1 fruit fly cellular context compared by ENCODE assay signal in genomic region chr2L:1579254-1579653, dm6.
TF ChIP-seq lines count a peak whose summit lies in the region.

No protein-coding gene starts in this region.

TF ChIP-seq in whole organism, embryonic, 481 proteins besides CTCF, POLR2A, EP300 and RAD21 (continued from another document and continues in another):
- TF ChIP-seq usp (GFP tag; optimal IDR thresholded peaks at IDR 0.05; lab: Kevin White, UChicago) (no peak), pzg (GFP tag; optimal IDR thresholded peaks at IDR 0.05; lab: Kevin White, UChicago) (no peak), CG2889 (GFP tag; IDR thresholded peaks at IDR 0.05; lab: Robert Waterston, UW) (0 out of 3 replicates have a peak, but pooled peaks have one; percentile 43), CG1024 (GFP tag; IDR thresholded peaks at IDR 0.05; lab: Robert Waterston, UW) (peak; percentile 67), wdn (GFP tag; IDR thresholded peaks at IDR 0.05; lab: Robert Waterston, UW) (peak; percentile 72), CG7963 (GFP tag; IDR thresholded peaks at IDR 0.05; lab: Robert Waterston, UW; ENCODE audit: partially characterized antibody) (no peak), D (optimal IDR thresholded peaks at IDR 0.05; lab: Kevin White, UChicago) (no peak), D (GFP tag; optimal IDR thresholded peaks at IDR 0.05; lab: Kevin White, UChicago) (peak; percentile 37), ERR (GFP tag; optimal IDR thresholded peaks at IDR 0.05; lab: Kevin White, UChicago) (peak; percentile 56), Drgx (GFP tag; IDR thresholded peaks at IDR 0.05; lab: Robert Waterston, UW) (no peak), Dref (GFP tag; IDR thresholded peaks at IDR 0.05; lab: Robert Waterston, UW) (no peak), CG6765 (GFP tag; optimal IDR thresholded peaks at IDR 0.05; lab: Kevin White, UChicago) (peak; percentile 33), tll (GFP tag; optimal IDR thresholded peaks at IDR 0.05; lab: Kevin White, UChicago) (no peak), CG10543 (GFP tag; optimal IDR thresholded peaks at IDR 0.05; lab: Kevin White, UChicago) (peak; percentile 30), sd (tag; optimal IDR thresholded peaks at IDR 0.05; lab: Kevin White, UChicago) (no peak), CG11456 (GFP tag; IDR thresholded peaks at IDR 0.05; lab: Robert Waterston, UW) (peak; percentile 77), CG15269 (tag; optimal IDR thresholded peaks at IDR 0.05; lab: Kevin White, UChicago) (peak; percentile 87), CG2202 (tag; optimal IDR thresholded peaks at IDR 0.05; lab: Kevin White, UChicago) (no peak), exex (tag; optimal IDR thresholded peaks at IDR 0.05; lab: Kevin White, UChicago) (peak; percentile 34), lov (optimal IDR thresholded peaks at IDR 0.05; lab: Kevin White, UChicago) (no peak), lov (GFP tag; IDR thresholded peaks at IDR 0.05; lab: Robert Waterston, UW) (no peak), Pdp1 (GFP tag; optimal IDR thresholded peaks at IDR 0.05; lab: Kevin White, UChicago) (peak; percentile 67 to 70), CG14667 (GFP tag; IDR thresholded peaks at IDR 0.05; lab: Robert Waterston, UW) (peak; percentile 57), ttk (GFP tag; IDR thresholded peaks at IDR 0.05; lab: Robert Waterston, UW) (peak; percentile 48), sna (GFP tag; IDR thresholded peaks at IDR 0.05; lab: Robert Waterston, UW; ENCODE audit: partially characterized antibody) (no peak), CG10321 (GFP tag; IDR thresholded peaks at IDR 0.05; lab: Robert Waterston, UW) (0 out of 2 replicates have a peak, but pooled peaks have one; percentile 15), lab (GFP tag; optimal IDR thresholded peaks at IDR 0.05; lab: Kevin White, UChicago) (peak; percentile 86), BtbVII (GFP tag; optimal IDR thresholded peaks at IDR 0.05; lab: Kevin White, UChicago) (peak; percentile 68), Dll (GFP tag; IDR thresholded peaks at IDR 0.05; lab: Robert Waterston, UW; ENCODE audit: partially characterized antibody) (no peak), CG5953 (GFP tag; IDR thresholded peaks at IDR 0.05; lab: Robert Waterston, UW) (no peak), CG15696 (tag; optimal IDR thresholded peaks at IDR 0.05; lab: Kevin White, UChicago) (peak; percentile 7), CG6272 (GFP tag; IDR thresholded peaks at IDR 0.05; lab: Robert Waterston, UW) (peak; percentile 41; the same call in 1 of the 2 replicates), CG2678 (tag; optimal IDR thresholded peaks at IDR 0.05; lab: Kevin White, UChicago) (peak; percentile 86), Hr3 (GFP tag; optimal IDR thresholded peaks at IDR 0.05; lab: Kevin White, UChicago) (peak; percentile 44), CG15011 (GFP tag; optimal IDR thresholded peaks at IDR 0.05; lab: Kevin White, UChicago) (peak; percentile 52), CG17359 (tag; optimal IDR thresholded peaks at IDR 0.05; lab: Kevin White, UChicago) (peak; percentile 80), CG1647 (GFP tag; optimal IDR thresholded peaks at IDR 0.05; lab: Kevin White, UChicago) (peak; percentile 18), CG4617 (GFP tag; optimal IDR thresholded peaks at IDR 0.05; lab: Kevin White, UChicago; ENCODE audit: borderline replicate concordance) (no peak), Ada2b (GFP tag; IDR thresholded peaks at IDR 0.05; lab: Robert Waterston, UW) (peak; percentile 83), Ravus (GFP tag; IDR thresholded peaks at IDR 0.05; lab: Robert Waterston, UW) (peak; percentile 11), hb (GFP tag; IDR thresholded peaks at IDR 0.05; lab: Robert Waterston, UW; ENCODE audit: partially characterized antibody) (no peak), CG11398 (GFP tag; optimal IDR thresholded peaks at IDR 0.05; lab: Kevin White, UChicago) (no peak), al (GFP tag; IDR thresholded peaks at IDR 0.05; lab: Robert Waterston, UW) (peak; percentile 79), ac (GFP tag; optimal IDR thresholded peaks at IDR 0.05; lab: Kevin White, UChicago) (no peak), mld (GFP tag; IDR thresholded peaks at IDR 0.05; lab: Robert Waterston, UW; ENCODE audit: partially characterized antibody) (no peak), chif (GFP tag; optimal IDR thresholded peaks at IDR 0.05; lab: Kevin White, UChicago) (peak in 1 of 2 experiments; percentile 45), Nf-YC (tag; optimal IDR thresholded peaks at IDR 0.05; lab: Kevin White, UChicago) (no peak), vnd (GFP tag; IDR thresholded peaks at IDR 0.05; lab: Robert Waterston, UW; ENCODE audit: partially characterized antibody) (no peak), fd64A (GFP tag; optimal IDR thresholded peaks at IDR 0.05; lab: Kevin White, UChicago) (peak; percentile 4), Ptx1 (GFP tag; IDR thresholded peaks at IDR 0.05; lab: Robert Waterston, UW) (peak; percentile 78), CG16779 (GFP tag; IDR thresholded peaks at IDR 0.05; lab: Robert Waterston, UW) (peak; percentile 79), Bgb (GFP tag; IDR thresholded peaks at IDR 0.05; lab: Robert Waterston, UW; ENCODE audit: partially characterized antibody) (no peak), sug (tag; optimal IDR thresholded peaks at IDR 0.05; lab: Kevin White, UChicago) (peak; percentile 33), grn (GFP tag; optimal IDR thresholded peaks at IDR 0.05; lab: Kevin White, UChicago) (no peak), Hr78 (GFP tag; optimal IDR thresholded peaks at IDR 0.05; lab: Kevin White, UChicago) (no peak), CG11247 (GFP tag; IDR thresholded peaks at IDR 0.05; lab: Robert Waterston, UW) (peak; percentile 65), CG12299 (tag; optimal IDR thresholded peaks at IDR 0.05; lab: Kevin White, UChicago) (peak; percentile 58), CG18619 (GFP tag; optimal IDR thresholded peaks at IDR 0.05; lab: Kevin White, UChicago) (peak; percentile 58), CG13894 (tag; optimal IDR thresholded peaks at IDR 0.05; lab: Kevin White, UChicago) (peak; percentile 60), B-H2 (GFP tag; optimal IDR thresholded peaks at IDR 0.05; lab: Kevin White, UChicago) (no peak), CoRest (tag; optimal IDR thresholded peaks at IDR 0.05; lab: Kevin White, UChicago) (peak; percentile 75), abd-A (tag; optimal IDR thresholded peaks at IDR 0.05; lab: Kevin White, UChicago) (no peak), CG10209 (GFP tag; optimal IDR thresholded peaks at IDR 0.05; lab: Kevin White, UChicago) (peak; percentile 41), Bdp1 (GFP tag; optimal IDR thresholded peaks at IDR 0.05; lab: Kevin White, UChicago) (no peak), phol (tag; optimal IDR thresholded peaks at IDR 0.05; lab: Kevin White, UChicago) (no peak), jumu (GFP tag; optimal IDR thresholded peaks at IDR 0.05; lab: Kevin White, UChicago) (peak; percentile 61), chn (GFP tag; optimal IDR thresholded peaks at IDR 0.05; lab: Kevin White, UChicago) (peak; percentile 4), Myb (GFP tag; optimal IDR thresholded peaks at IDR 0.05; lab: Kevin White, UChicago) (peak; percentile 35), seq (GFP tag; IDR thresholded peaks at IDR 0.05; lab: Robert Waterston, UW) (peak; percentile 72), croc (GFP tag; conservative IDR thresholded peaks at IDR 0.05; lab: Robert Waterston, UW) (no peak; the same call in 2 of the 3 replicates), bigmax (GFP tag; optimal IDR thresholded peaks at IDR 0.05; lab: Kevin White, UChicago) (no peak), CG32772 (GFP tag; IDR thresholded peaks at IDR 0.05; lab: Robert Waterston, UW) (peak; percentile 51; the same call in 1 of the 2 replicates), CG7271 (tag; optimal IDR thresholded peaks at IDR 0.05; lab: Kevin White, UChicago) (no peak), corto (GFP tag; optimal IDR thresholded peaks at IDR 0.05; lab: Kevin White, UChicago) (no peak), CG7372 (GFP tag; IDR thresholded peaks at IDR 0.05; lab: Robert Waterston, UW) (peak; percentile 76), CG9797 (GFP tag; optimal IDR thresholded peaks at IDR 0.05; lab: Kevin White, UChicago) (no peak), br (optimal IDR thresholded peaks at IDR 0.05; lab: Kevin White, UChicago) (no peak), CG17612 (GFP tag; IDR thresholded peaks at IDR 0.05; lab: Robert Waterston, UW) (peak; percentile 60; the same call in 1 of the 2 replicates), nerfin-1 (tag; optimal IDR thresholded peaks at IDR 0.05; lab: Kevin White, UChicago) (no peak), CG30403 (GFP tag; optimal IDR thresholded peaks at IDR 0.05; lab: Kevin White, UChicago) (peak; percentile 73), Ets97D (GFP tag; optimal IDR thresholded peaks at IDR 0.05; lab: Kevin White, UChicago) (peak; percentile 40), trh (GFP tag; optimal IDR thresholded peaks at IDR 0.05; lab: Kevin White, UChicago) (no peak), CG14710 (tag; optimal IDR thresholded peaks at IDR 0.05; lab: Kevin White, UChicago) (no peak), gcm (GFP tag; optimal IDR thresholded peaks at IDR 0.05; lab: Kevin White, UChicago) (peak; percentile 19), BEAF-32 (GFP tag; optimal IDR thresholded peaks at IDR 0.05; lab: Kevin White, UChicago) (no peak), zfh1 (GFP tag; IDR thresholded peaks at IDR 0.05; lab: Robert Waterston, UW) (peak; percentile 54; the same call in 1 of the 3 replicates), CG8290 (GFP tag; optimal IDR thresholded peaks at IDR 0.05; lab: Kevin White, UChicago) (peak; percentile 2), CG8290 (tag; optimal IDR thresholded peaks at IDR 0.05; lab: Kevin White, UChicago) (peak in 1 of 2 experiments; percentile 95), CG13624 (GFP tag; optimal IDR thresholded peaks at IDR 0.05; lab: Kevin White, UChicago) (peak; percentile 86), CG32767 (GFP tag; IDR thresholded peaks at IDR 0.05; lab: Robert Waterston, UW) (no peak), chinmo (GFP tag; IDR thresholded peaks at IDR 0.05; lab: Robert Waterston, UW; ENCODE audit: partially characterized antibody) (no peak), CG32532 (GFP tag; IDR thresholded peaks at IDR 0.05; lab: Robert Waterston, UW) (peak; percentile 92), CG14050 (GFP tag; IDR thresholded peaks at IDR 0.05; lab: Robert Waterston, UW) (peak; percentile 65), dimm (GFP tag; IDR thresholded peaks at IDR 0.05; lab: Robert Waterston, UW) (no peak), CG7928 (GFP tag; optimal IDR thresholded peaks at IDR 0.05; lab: Kevin White, UChicago) (peak; percentile 46), CG17186 (GFP tag; optimal IDR thresholded peaks at IDR 0.05; lab: Kevin White, UChicago) (no peak), bsh (GFP tag; optimal IDR thresholded peaks at IDR 0.05; lab: Kevin White, UChicago) (peak in 1 of 2 experiments; percentile 55), Blimp-1 (GFP tag; optimal IDR thresholded peaks at IDR 0.05; lab: Kevin White, UChicago) (peak; percentile 41), z (GFP tag; IDR thresholded peaks at IDR 0.05; lab: Robert Waterston, UW) (no peak), Ets65A (GFP tag; lab: Kevin White, UChicago) (peak; percentile 87), CG16863 (GFP tag; optimal IDR thresholded peaks at IDR 0.05; lab: Kevin White, UChicago) (peak; percentile 11), CG13424 (tag; optimal IDR thresholded peaks at IDR 0.05; lab: Kevin White, UChicago) (peak; percentile 68), emc (GFP tag; optimal IDR thresholded peaks at IDR 0.05; lab: Kevin White, UChicago) (peak; percentile 16), CG3065 (GFP tag; optimal IDR thresholded peaks at IDR 0.05; lab: Kevin White, UChicago) (no peak), CG30020 (tag; optimal IDR thresholded peaks at IDR 0.05; lab: Kevin White, UChicago) (no peak), CG8089 (GFP tag; optimal IDR thresholded peaks at IDR 0.05; lab: Kevin White, UChicago) (no peak), tna (GFP tag; IDR thresholded peaks at IDR 0.05; lab: Robert Waterston, UW; ENCODE audit: partially characterized antibody) (no peak), CG7556 (GFP tag; optimal IDR thresholded peaks at IDR 0.05; lab: Kevin White, UChicago) (peak; percentile 59), HLH4C (GFP tag; IDR thresholded peaks at IDR 0.05; lab: Robert Waterston, UW; ENCODE audit: partially characterized antibody) (no peak), CG6689 (GFP tag; IDR thresholded peaks at IDR 0.05; lab: Robert Waterston, UW) (peak; percentile 76), hbn (GFP tag; IDR thresholded peaks at IDR 0.05; lab: Robert Waterston, UW; ENCODE audit: partially characterized antibody) (no peak), CG13287 (GFP tag; IDR thresholded peaks at IDR 0.05; lab: Robert Waterston, UW; ENCODE audit: partially characterized antibody) (no peak), CG18262 (tag; optimal IDR thresholded peaks at IDR 0.05; lab: Kevin White, UChicago) (peak; percentile 49), CG8478 (optimal IDR thresholded peaks at IDR 0.05; lab: Kevin White, UChicago) (no peak), Rx (GFP tag; IDR thresholded peaks at IDR 0.05; lab: Robert Waterston, UW) (peak; percentile 23; the same call in 1 of the 2 replicates), slbo (GFP tag; IDR thresholded peaks at IDR 0.05; lab: Robert Waterston, UW) (peak; percentile 81), CG4404 (GFP tag; IDR thresholded peaks at IDR 0.05; lab: Robert Waterston, UW) (peak; percentile 57), ap (GFP tag; IDR thresholded peaks at IDR 0.05; lab: Robert Waterston, UW) (peak; percentile 47; the same call in 1 of the 2 replicates), stc (GFP tag; IDR thresholded peaks at IDR 0.05; lab: Robert Waterston, UW) (peak; percentile 66; the same call in 1 of the 2 replicates), CG31224 (GFP tag; IDR thresholded peaks at IDR 0.05; lab: Robert Waterston, UW) (peak; percentile 77), slp2 (GFP tag; optimal IDR thresholded peaks at IDR 0.05; lab: Kevin White, UChicago) (no peak), CG3407 (GFP tag; optimal IDR thresholded peaks at IDR 0.05; lab: Kevin White, UChicago) (no peak), CG17802 (tag; optimal IDR thresholded peaks at IDR 0.05; lab: Kevin White, UChicago) (no peak), Scr (GFP tag; IDR thresholded peaks at IDR 0.05; lab: Robert Waterston, UW; ENCODE audit: partially characterized antibody) (no peak), ken (GFP tag; IDR thresholded peaks at IDR 0.05; lab: Robert Waterston, UW) (no peak; the same call in 2 of the 3 replicates), chm (GFP tag; IDR thresholded peaks at IDR 0.05; lab: Robert Waterston, UW) (peak; percentile 51; the same call in 1 of the 2 replicates), cwo (GFP tag; optimal IDR thresholded peaks at IDR 0.05; lab: Kevin White, UChicago) (peak; percentile 81), Taf1 (GFP tag; IDR thresholded peaks at IDR 0.05; lab: Robert Waterston, UW) (peak; percentile 26; the same call in 1 of the 2 replicates), cad (GFP tag; optimal IDR thresholded peaks at IDR 0.05; lab: Kevin White, UChicago) (no peak), NK7.1 (GFP tag; optimal IDR thresholded peaks at IDR 0.05; lab: Kevin White, UChicago) (peak; percentile 37), CG18599 (GFP tag; optimal IDR thresholded peaks at IDR 0.05; lab: Kevin White, UChicago) (peak; percentile 81)
